Worm (Caenorhabditis elegans) whole organism, L2 larva: Measurements from ENCODE around the gene nhr-67.

Experiments used
- C34F6.9 ChIP-seq: fragments of 150-350 bp; optimal IDR thresholded peaks from 2 replicates; lab custom pipeline; 2014; ENCODE audit warnings: missing biosample characterization, missing genetic modification characterization
- F13H6.1 ChIP-seq: sonication (generic microtip); optimal IDR thresholded peaks from 2 replicates; lab custom pipeline; 2016; ENCODE audit warnings: missing genetic modification characterization, missing compliant biosample characterization
- R02D3.7 ChIP-seq: fragments of 150-350 bp; optimal IDR thresholded peaks from 2 replicates; lab custom pipeline; 2014; ENCODE audit warnings: missing biosample characterization, missing genetic modification characterization
- Y55F3AM.14 ChIP-seq: fragments of 200-800 bp; sonication (Bioruptor generic); optimal IDR thresholded peaks from 2 replicates; lab custom pipeline; 2018; ENCODE audit warnings: mild to moderate bottlenecking, missing genetic modification characterization, missing compliant biosample characterization
- ZK546.5 ChIP-seq: sonication (generic microtip); optimal IDR thresholded peaks from 2 replicates; lab custom pipeline; 2017; ENCODE audit warnings: missing biosample characterization, missing genetic modification characterization
- alr-1 ChIP-seq: fragments of 150-350 bp; optimal IDR thresholded peaks from 2 replicates; lab custom pipeline; 2014; ENCODE audit warnings: missing biosample characterization, missing genetic modification characterization
- aly-2 ChIP-seq: fragments of 150-350 bp; optimal IDR thresholded peaks from 2 replicates; lab custom pipeline; 2014; ENCODE audit warnings: missing biosample characterization, missing genetic modification characterization
- ama-1 ChIP-seq: fragments of 150-350 bp; optimal IDR thresholded peaks from 2 replicates; lab custom pipeline; 2018; ENCODE audit warnings: inconsistent platforms
- ceh-16 ChIP-seq: fragments of 150-350 bp; optimal IDR thresholded peaks from 2 replicates; lab custom pipeline; 2014; ENCODE audit warnings: missing biosample characterization, missing genetic modification characterization
- ceh-82 ChIP-seq: fragments of 150-350 bp; optimal IDR thresholded peaks from 2 replicates; lab custom pipeline; 2014; ENCODE audit warnings: missing biosample characterization, missing genetic modification characterization
- crh-2 ChIP-seq: sonication (generic microtip); optimal IDR thresholded peaks from 2 replicates; lab custom pipeline; 2017; ENCODE audit warnings: missing biosample characterization, missing genetic modification characterization
- dmd-4 ChIP-seq: sonication (generic microtip); optimal IDR thresholded peaks from 2 replicates; lab custom pipeline; 2017; ENCODE audit warnings: missing biosample characterization, missing genetic modification characterization
- egl-27 ChIP-seq: sonication (generic microtip); optimal IDR thresholded peaks from 3 replicates; lab custom pipeline; 2017; ENCODE audit warnings: missing biosample characterization, missing genetic modification reagents, missing genetic modification characterization
- elt-1 ChIP-seq: fragments of 150-350 bp; optimal IDR thresholded peaks from 2 replicates; lab custom pipeline; 2014; ENCODE audit warnings: missing biosample characterization, missing genetic modification characterization
- elt-3 ChIP-seq: sonication (generic microtip); optimal IDR thresholded peaks from 2 replicates; lab custom pipeline; 2017; ENCODE audit warnings: missing biosample characterization, missing genetic modification characterization
- fos-1 ChIP-seq: fragments of 150-350 bp; optimal IDR thresholded peaks from 2 replicates; lab custom pipeline; 2014; ENCODE audit warnings: missing biosample characterization, missing genetic modification characterization
- gmeb-1 ChIP-seq: fragments of 150-350 bp; optimal IDR thresholded peaks from 2 replicates; lab custom pipeline; 2014; ENCODE audit warnings: missing biosample characterization, missing genetic modification characterization
- lin-11 ChIP-seq: fragments of 150-350 bp; sonication (generic microtip); optimal IDR thresholded peaks from 2 replicates; lab custom pipeline; 2014; ENCODE audit warnings: missing biosample characterization, missing genetic modification characterization, inconsistent platforms, mixed read lengths
- lin-13 ChIP-seq: fragments of 150-350 bp; optimal IDR thresholded peaks from 2 replicates; lab custom pipeline; 2014; ENCODE audit warnings: missing biosample characterization, missing genetic modification reagents, missing genetic modification characterization
- lin-39 ChIP-seq: fragments of 150-350 bp; optimal IDR thresholded peaks from 2 replicates; lab custom pipeline; 2014; ENCODE audit warnings: missing biosample characterization, missing genetic modification reagents, missing genetic modification characterization
- lsy-2 ChIP-seq, 2 experiments: fragments of 150-350 bp in 1 of 2; sonication (generic microtip) in 1 of 2; optimal IDR thresholded peaks; 2 replicates each; lab custom pipeline; 2014 to 2017; ENCODE audit warnings: missing biosample characterization in 2 of 2, missing genetic modification characterization in 2 of 2
- mab-5 ChIP-seq: fragments of 150-350 bp; optimal IDR thresholded peaks from 2 replicates; lab custom pipeline; 2014; ENCODE audit warnings: missing biosample characterization, missing genetic modification characterization
- mbf-1 ChIP-seq: sonication (generic microtip); optimal IDR thresholded peaks from 2 replicates; lab custom pipeline; 2017; ENCODE audit warnings: missing biosample characterization, missing genetic modification characterization
- mdl-1 ChIP-seq, 2 experiments: fragments of 150-350 bp in 1 of 2; sonication (generic microtip) in 1 of 2; optimal IDR thresholded peaks; 2 replicates each; lab custom pipeline; 2017; ENCODE audit warnings: missing biosample characterization in 2 of 2, missing genetic modification characterization in 2 of 2
- nhr-10 ChIP-seq: sonication (generic microtip); optimal IDR thresholded peaks from 2 replicates; lab custom pipeline; 2017; ENCODE audit warnings: missing biosample characterization, missing genetic modification characterization
- nhr-11 ChIP-seq: fragments of 150-350 bp; optimal IDR thresholded peaks from 2 replicates; lab custom pipeline; 2014; ENCODE audit warnings: missing biosample characterization, missing genetic modification characterization
- nhr-129 ChIP-seq: fragments of 150-350 bp; optimal IDR thresholded peaks from 2 replicates; lab custom pipeline; 2014; ENCODE audit warnings: missing biosample characterization, missing genetic modification characterization
- nhr-21 ChIP-seq: fragments of 150-350 bp; optimal IDR thresholded peaks from 2 replicates; lab custom pipeline; 2014; ENCODE audit warnings: missing biosample characterization, missing genetic modification characterization
- nhr-23 ChIP-seq: fragments of 150-350 bp; optimal IDR thresholded peaks from 2 replicates; lab custom pipeline; 2014; ENCODE audit warnings: missing biosample characterization, missing genetic modification reagents, missing genetic modification characterization
- nhr-25 ChIP-seq: fragments of 150-350 bp; sonication (generic microtip); optimal IDR thresholded peaks from 3 replicates; lab custom pipeline; 2014; ENCODE audit warnings: missing biosample characterization, missing genetic modification characterization
- peb-1 ChIP-seq: fragments of 150-350 bp; optimal IDR thresholded peaks from 2 replicates; lab custom pipeline; 2014; ENCODE audit warnings: missing biosample characterization, missing genetic modification characterization
- skn-1 ChIP-seq: sonication (generic microtip); optimal IDR thresholded peaks from 2 replicates; lab custom pipeline; 2017; ENCODE audit warnings: missing biosample characterization, missing genetic modification characterization
- sma-3 ChIP-seq: sonication (generic microtip); optimal IDR thresholded peaks from 2 replicates; lab custom pipeline; 2016; ENCODE audit warnings: missing genetic modification reagents, missing genetic modification characterization, missing compliant biosample characterization
- snpc-4 ChIP-seq: fragments of 150-350 bp; optimal IDR thresholded peaks from 2 replicates; lab custom pipeline; 2014; ENCODE audit warnings: missing biosample characterization, missing genetic modification characterization
- unc-39 ChIP-seq: fragments of 150-350 bp; optimal IDR thresholded peaks from 2 replicates; lab custom pipeline; 2014; ENCODE audit warnings: missing biosample characterization, missing genetic modification characterization
- unc-55 ChIP-seq: fragments of 150-350 bp; sonication (generic microtip); optimal IDR thresholded peaks from 3 replicates; lab custom pipeline; 2014; ENCODE audit warnings: missing biosample characterization, missing genetic modification reagents, missing genetic modification characterization
- ztf-1 ChIP-seq: fragments of 200-800 bp; sonication (Bioruptor generic); conservative IDR thresholded peaks from 2 replicates; pipeline ENCODE4 v1.3.6; 2022; ENCODE audit warnings: missing genetic modification characterization, missing compliant biosample characterization
- ztf-4 ChIP-seq: fragments of 150-350 bp; optimal IDR thresholded peaks from 2 replicates; lab custom pipeline; 2014; ENCODE audit warnings: missing biosample characterization, missing genetic modification characterization

nhr-67 gene

DNA sequence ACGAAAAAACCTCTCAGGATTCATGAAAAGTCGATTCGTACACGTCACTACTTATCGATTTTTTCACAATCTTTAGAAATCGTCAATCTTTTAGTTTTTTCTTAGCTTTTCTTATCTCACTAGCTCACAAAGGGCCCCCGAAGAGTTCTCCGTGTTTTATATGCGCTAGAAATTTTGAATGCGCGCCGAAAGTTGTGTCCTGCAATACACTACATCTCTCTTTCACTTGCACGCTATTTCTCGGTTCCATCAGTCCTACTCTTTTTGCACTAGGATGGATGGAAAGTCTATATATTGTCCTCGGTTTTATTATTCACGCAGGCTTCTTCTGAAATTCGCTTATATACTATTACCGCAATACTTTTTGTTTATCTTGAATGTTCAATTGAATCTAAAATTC lies 43.9 kb upstream of the nhr-67 start:
- no peak for TF ChIP-seq nhr-11
- peak; percentile 24 for TF ChIP-seq nhr-129 (tag; lab: Kevin White, UChicago)
- TF ChIP-seq gmeb-1 (tag; lab: Kevin White, UChicago): peak; percentile 64
- peak; percentile 27 for TF ChIP-seq unc-55
- no peak for TF ChIP-seq sma-3

DNA sequence TGAATTAATAATTGTTTCAGACTA lies 43.7 kb upstream of the nhr-67 start, which contains the start of gene swsn-4:
Gene swsn-4 (plus strand): TSS at position 21 of the 24 bp plus-strand sequence.
- no peak for TF ChIP-seq egl-27 (tag; lab: Kevin White, UChicago)
- TF ChIP-seq fos-1: no peak
- no peak for TF ChIP-seq skn-1 (tag; lab: Kevin White, UChicago)
- TF ChIP-seq Y55F3AM.14 (GFP tag; lab: Kevin White, UChicago): no peak
- no peak for TF ChIP-seq snpc-4 (tag; lab: Kevin White, UChicago)
- no peak for TF ChIP-seq nhr-129 (tag; lab: Kevin White, UChicago)

DNA sequence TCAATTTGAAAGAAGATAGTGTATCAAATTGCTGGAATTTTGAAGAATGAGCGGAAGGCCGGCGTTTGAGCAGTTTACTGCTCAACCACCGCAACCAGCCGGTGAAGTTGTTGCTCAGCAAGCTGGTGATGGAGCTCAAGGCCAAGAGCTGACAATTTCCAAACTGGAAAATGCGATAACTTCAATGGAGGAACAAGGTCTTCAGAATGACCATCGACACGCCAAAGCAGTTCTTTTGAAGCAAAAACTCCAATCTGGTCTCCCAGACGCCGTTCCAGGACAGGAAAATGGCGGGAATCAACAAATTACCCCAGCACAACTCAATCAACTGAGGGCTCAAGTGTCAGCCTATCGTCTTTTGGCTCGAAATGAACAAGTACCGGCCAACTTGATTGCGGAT lies 43.5 kb upstream of the nhr-67 start:
- TF ChIP-seq lin-39 (tag; lab: Kevin White, UChicago) (no peak), aly-2 (tag; lab: Kevin White, UChicago) (no peak), elt-3 (tag; lab: Kevin White, UChicago) (no peak), nhr-10 (no peak), ama-1 (lab: Kevin White, UChicago) (no peak), ceh-82 (tag; lab: Kevin White, UChicago) (no peak), C34F6.9 (tag; lab: Kevin White, UChicago) (no peak), elt-1 (tag; lab: Kevin White, UChicago) (no peak), sma-3 (no peak), ztf-1 (GFP tag; lab: Robert Waterston, UW) (no peak), F13H6.1 (tag; lab: Kevin White, UChicago) (no peak), lin-13 (GFP tag; lab: Kevin White, UChicago) (no peak), unc-55 (no peak)

DNA sequence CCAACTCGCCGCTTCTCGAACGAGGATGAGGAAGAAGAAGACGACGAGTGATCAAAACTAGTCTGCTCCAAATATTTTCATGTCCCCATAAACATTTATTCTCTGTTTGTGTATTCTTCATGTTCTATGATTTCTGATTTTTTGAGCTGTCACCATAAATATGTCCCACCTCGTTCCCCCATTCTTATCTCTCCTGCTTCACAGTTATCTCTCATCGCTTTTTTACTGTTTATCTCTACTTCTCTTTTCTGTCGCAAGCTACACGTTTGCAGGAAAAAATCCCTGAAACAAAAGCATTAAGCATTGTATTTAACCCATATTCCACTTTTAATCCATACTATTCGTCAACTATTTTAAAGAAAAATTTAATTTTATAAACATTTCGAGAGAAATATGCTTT lies 38.8 kb upstream of the nhr-67 start:
- TF ChIP-seq ZK546.5: no peak
- peak; percentile 51 for TF ChIP-seq unc-55
- TF ChIP-seq R02D3.7 (tag; lab: Kevin White, UChicago): no peak
- no peak for TF ChIP-seq nhr-21 (tag; lab: Kevin White, UChicago)
- TF ChIP-seq lin-11 (tag; lab: Kevin White, UChicago): no peak
- TF ChIP-seq nhr-129 (tag; lab: Kevin White, UChicago): peak; percentile 9
- peak in 1 of 2 experiments; percentile 16 for TF ChIP-seq lsy-2 (tag; optimal IDR thresholded peaks at IDR 0.05; lab: Kevin White, UChicago)
- TF ChIP-seq ama-1 (lab: Kevin White, UChicago): no peak
- TF ChIP-seq ztf-1 (GFP tag; lab: Robert Waterston, UW): no peak
- TF ChIP-seq ztf-4: no peak
- no peak for TF ChIP-seq ceh-16 (tag; lab: Kevin White, UChicago)
- TF ChIP-seq nhr-25 (tag; lab: Kevin White, UChicago): no peak
- no peak for TF ChIP-seq unc-39
- TF ChIP-seq nhr-23 (tag; lab: Kevin White, UChicago): no peak
- no peak for TF ChIP-seq mdl-1 (tag; optimal IDR thresholded peaks at IDR 0.05; lab: Kevin White, UChicago)
- TF ChIP-seq peb-1: no peak
- TF ChIP-seq fos-1: peak; percentile 8
- TF ChIP-seq, all 48 proteins: peak for 4

DNA sequence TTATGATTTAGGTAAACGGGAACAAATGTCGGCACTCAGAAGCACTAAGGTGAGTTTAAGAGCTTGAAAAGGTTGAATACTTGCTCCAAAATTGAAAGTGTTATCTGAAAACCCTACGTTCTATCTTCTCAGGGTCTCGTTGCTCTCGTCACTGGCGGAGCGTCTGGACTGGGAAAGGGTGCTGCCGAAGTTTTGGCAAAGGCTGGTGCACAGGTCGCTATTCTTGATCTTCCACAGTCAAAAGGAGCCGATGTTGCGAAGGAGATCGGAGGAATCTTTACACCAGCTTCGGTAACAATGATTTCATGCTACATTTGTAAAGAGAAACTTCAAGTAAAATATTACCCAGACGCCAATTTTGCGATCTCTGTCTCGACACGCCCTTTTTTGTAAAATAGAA lies 38.3 kb upstream of the nhr-67 start, which contains the start of gene ard-1:
Gene ard-1 (plus strand): TSS at position 12 of the 400 bp plus-strand sequence.
- TF ChIP-seq nhr-23 (tag; lab: Kevin White, UChicago) (no peak), mdl-1 (tag; optimal IDR thresholded peaks at IDR 0.05; lab: Kevin White, UChicago) (no peak), R02D3.7 (tag; lab: Kevin White, UChicago) (no peak), ztf-4 (no peak), lin-11 (tag; lab: Kevin White, UChicago) (no peak), nhr-10 (no peak), mbf-1 (tag; lab: Kevin White, UChicago) (no peak), ceh-82 (tag; lab: Kevin White, UChicago) (no peak), dmd-4 (tag; lab: Kevin White, UChicago) (no peak), crh-2 (tag; lab: Kevin White, UChicago) (no peak), lin-39 (tag; lab: Kevin White, UChicago) (no peak), lsy-2 (tag; optimal IDR thresholded peaks at IDR 0.05; lab: Kevin White, UChicago) (no peak), fos-1 (no peak), alr-1 (no peak), unc-39 (no peak), mab-5 (tag; lab: Kevin White, UChicago) (no peak), aly-2 (tag; lab: Kevin White, UChicago) (no peak), nhr-11 (no peak)
